Worm (Caenorhabditis elegans) whole organism, L1 larva: Measurements from ENCODE around the gene elo-4.
A peak's percentile ranks its signal among the peaks of the same experiment; 100 is the strongest.

Experiments used
- F16B12.6 ChIP-seq: fragments of 150-350 bp; optimal IDR thresholded peaks from 2 replicates; lab custom pipeline; 2014; ENCODE audit warnings: missing biosample characterization, missing genetic modification characterization
- Y116A8C.19 ChIP-seq: sonication (generic microtip); optimal IDR thresholded peaks from 2 replicates; lab custom pipeline; 2016; ENCODE audit warnings: missing compliant biosample characterization, missing genetic modification characterization, borderline replicate concordance
- aha-1 ChIP-seq: fragments of 150-350 bp; optimal IDR thresholded peaks from 2 replicates; lab custom pipeline; 2014; ENCODE audit warnings: missing biosample characterization, missing genetic modification characterization
- aly-2 ChIP-seq: fragments of 150-350 bp; optimal IDR thresholded peaks from 2 replicates; lab custom pipeline; 2014; ENCODE audit warnings: missing biosample characterization, missing genetic modification characterization
- ama-1 ChIP-seq: fragments of 150-350 bp; optimal IDR thresholded peaks from 2 replicates; lab custom pipeline; 2014
- ceh-63 ChIP-seq: fragments of 200-800 bp; sonication (Bioruptor generic); optimal IDR thresholded peaks from 2 replicates; lab custom pipeline; 2018; ENCODE audit warnings: mild to moderate bottlenecking, missing genetic modification characterization, missing compliant biosample characterization
- ceh-8 ChIP-seq: fragments of 200-800 bp; sonication (Bioruptor generic); optimal IDR thresholded peaks from 2 replicates; lab custom pipeline; 2018; ENCODE audit warnings: mild to moderate bottlenecking, missing genetic modification characterization, moderate library complexity, missing compliant biosample characterization
- ceh-90 ChIP-seq: sonication (generic microtip); optimal IDR thresholded peaks from 2 replicates; lab custom pipeline; 2016; ENCODE audit warnings: missing genetic modification characterization, missing compliant biosample characterization
- ces-1 ChIP-seq: fragments of 150-350 bp; optimal IDR thresholded peaks from 2 replicates; lab custom pipeline; 2014; ENCODE audit warnings: missing biosample characterization, missing genetic modification reagents, missing genetic modification characterization
- dsc-1 ChIP-seq: sonication (generic microtip); optimal IDR thresholded peaks from 2 replicates; lab custom pipeline; 2016; ENCODE audit warnings: mild to moderate bottlenecking, missing genetic modification characterization, missing compliant biosample characterization
- efl-1 ChIP-seq, 4 experiments: fragments of 150-350 bp; optimal IDR thresholded peaks in 3 of 4; peaks in 1 of 4; 1 replicate in 1 of 4; 2 replicates in 3 of 4; lab custom pipeline; 2014; ENCODE audit warnings: missing biosample characterization in 2 of 4, missing genetic modification characterization in 2 of 4, missing genetic modification reagents in 2 of 4
- efl-3 ChIP-seq: fragments of 200-800 bp; sonication (Bioruptor generic); optimal IDR thresholded peaks from 2 replicates; lab custom pipeline; 2018; ENCODE audit warnings: mild to moderate bottlenecking, missing genetic modification characterization, missing compliant biosample characterization
- egl-13 ChIP-seq: sonication (generic microtip); optimal IDR thresholded peaks from 2 replicates; lab custom pipeline; 2016; ENCODE audit warnings: missing genotype, missing genetic modification reagents, missing genetic modification characterization, missing compliant biosample characterization
- egl-27 ChIP-seq, 2 experiments: fragments of 150-350 bp in 1 of 2; sonication (generic microtip); optimal IDR thresholded peaks; 3 replicates each; lab custom pipeline; 2017 to 2018; ENCODE audit warnings: missing biosample characterization in 2 of 2, missing genetic modification characterization in 2 of 2, missing genetic modification reagents in 2 of 2
- elt-2 ChIP-seq: sonication (generic microtip); optimal IDR thresholded peaks from 2 replicates; lab custom pipeline; 2016; ENCODE audit warnings: missing genetic modification characterization, mild to moderate bottlenecking, inconsistent platforms, missing compliant biosample characterization, missing genetic modification reagents
- fkh-10 ChIP-seq: sonication (generic microtip); optimal IDR thresholded peaks from 2 replicates; lab custom pipeline; 2017; ENCODE audit warnings: missing biosample characterization, missing genetic modification reagents, missing genetic modification characterization
- fkh-4 ChIP-seq: sonication (generic microtip); optimal IDR thresholded peaks from 2 replicates; lab custom pipeline; 2016; ENCODE audit warnings: missing compliant biosample characterization, missing genetic modification characterization, borderline replicate concordance
- fos-1 ChIP-seq: fragments of 150-350 bp; optimal IDR thresholded peaks from 2 replicates; lab custom pipeline; 2014; ENCODE audit warnings: missing biosample characterization, missing genetic modification characterization
- grh-1 ChIP-seq: fragments of 200-800 bp; sonication (Bioruptor generic); IDR thresholded peaks from 2 replicates; pipeline ENCODE4 v1.3.6; 2022; ENCODE audit warnings: missing genetic modification reagents, missing genetic modification characterization, missing compliant biosample characterization
- hlh-17 ChIP-seq: fragments of 200-800 bp; sonication (Bioruptor generic); optimal IDR thresholded peaks from 2 replicates; lab custom pipeline; 2018; ENCODE audit warnings: missing genetic modification characterization, mild to moderate bottlenecking, missing compliant biosample characterization, moderate library complexity, borderline replicate concordance
- hlh-4 ChIP-seq: sonication (generic microtip); optimal IDR thresholded peaks from 2 replicates; lab custom pipeline; 2016; ENCODE audit warnings: mild to moderate bottlenecking, missing genetic modification characterization, missing compliant biosample characterization
- isw-1 ChIP-seq: fragments of 200-800 bp; sonication (Bioruptor generic); IDR thresholded peaks from 2 replicates; pipeline ENCODE4 v1.3.6; 2022; ENCODE audit warnings: missing genetic modification characterization, missing compliant biosample characterization
- lin-13 ChIP-seq: fragments of 150-350 bp; optimal IDR thresholded peaks from 2 replicates; lab custom pipeline; 2014; ENCODE audit warnings: missing biosample characterization, missing genetic modification reagents, missing genetic modification characterization
- lin-14 ChIP-seq: fragments of 200-800 bp; sonication (Bioruptor generic); optimal IDR thresholded peaks from 2 replicates; lab custom pipeline; 2018; ENCODE audit warnings: mild to moderate bottlenecking, missing genetic modification characterization, moderate library complexity, missing compliant biosample characterization
- lin-35 ChIP-seq, 2 experiments: fragments of 150-350 bp; optimal IDR thresholded peaks; 2 replicates each; lab custom pipeline; 2014; ENCODE audit warnings: missing biosample characterization in 2 of 2, missing genetic modification characterization in 2 of 2, missing genetic modification reagents in 2 of 2
- lsy-2 ChIP-seq, 2 experiments: fragments of 150-350 bp; optimal IDR thresholded peaks; 2 replicates each; lab custom pipeline; 2014; ENCODE audit warnings: missing biosample characterization in 2 of 2, missing genetic modification characterization in 2 of 2
- mdl-1 ChIP-seq, 2 experiments: fragments of 150-350 bp; optimal IDR thresholded peaks; 2 replicates each; lab custom pipeline; 2014 to 2017; ENCODE audit warnings: missing biosample characterization in 2 of 2, missing genetic modification characterization in 2 of 2, inconsistent platforms in 1 of 2
- nhr-19 ChIP-seq: fragments of 200-800 bp; sonication (Bioruptor generic); conservative IDR thresholded peaks from 2 replicates; pipeline ENCODE4 v1.3.6; 2022; ENCODE audit warnings: missing genetic modification characterization, missing compliant biosample characterization
- nhr-20 ChIP-seq: sonication (generic microtip); optimal IDR thresholded peaks from 2 replicates; lab custom pipeline; 2016; ENCODE audit warnings: mild to moderate bottlenecking, missing genetic modification characterization, missing compliant biosample characterization
- nhr-28 ChIP-seq: fragments of 150-350 bp; optimal IDR thresholded peaks from 2 replicates; lab custom pipeline; 2014; ENCODE audit warnings: missing biosample characterization, missing genetic modification characterization
- nhr-71 ChIP-seq: sonication (generic microtip); optimal IDR thresholded peaks from 2 replicates; lab custom pipeline; 2016; ENCODE audit warnings: mild to moderate bottlenecking, missing genetic modification characterization, moderate library complexity, missing compliant biosample characterization
- nhr-76 ChIP-seq: sonication (generic microtip); optimal IDR thresholded peaks from 2 replicates; lab custom pipeline; 2017; ENCODE audit warnings: missing biosample characterization, missing genetic modification characterization
- nhr-77 ChIP-seq: fragments of 150-350 bp; optimal IDR thresholded peaks from 2 replicates; lab custom pipeline; 2014; ENCODE audit warnings: missing biosample characterization, missing genetic modification characterization
- nhr-84 ChIP-seq: sonication (generic microtip); optimal IDR thresholded peaks from 2 replicates; lab custom pipeline; 2017; ENCODE audit warnings: missing biosample characterization, missing genetic modification characterization
- nhr-85 ChIP-seq: sonication (generic microtip); peaks from one replicate; lab custom pipeline; 2016; ENCODE audit warnings: missing genetic modification characterization, inconsistent platforms, missing compliant biosample characterization
- nhr-90 ChIP-seq: sonication (generic microtip); optimal IDR thresholded peaks from 2 replicates; lab custom pipeline; 2016; ENCODE audit warnings: mild to moderate bottlenecking, missing genetic modification characterization, missing compliant biosample characterization; ENCODE audit not compliant: poor library complexity
- pqm-1 ChIP-seq: sonication (generic microtip); optimal IDR thresholded peaks from 3 replicates; lab custom pipeline; 2017; ENCODE audit warnings: missing biosample characterization, missing genetic modification characterization
- rnt-1 ChIP-seq: sonication (generic microtip); optimal IDR thresholded peaks from 2 replicates; lab custom pipeline; 2016; ENCODE audit warnings: mild to moderate bottlenecking, missing genetic modification characterization, moderate library complexity, missing compliant biosample characterization
- skn-1 ChIP-seq: fragments of 150-350 bp; optimal IDR thresholded peaks from 2 replicates; lab custom pipeline; 2014; ENCODE audit warnings: missing biosample characterization, missing genetic modification characterization
- snu-23 ChIP-seq: sonication (generic microtip); optimal IDR thresholded peaks from 2 replicates; lab custom pipeline; 2016; ENCODE audit warnings: missing genetic modification characterization, missing compliant biosample characterization
- sox-4 ChIP-seq: sonication (generic microtip); optimal IDR thresholded peaks from 2 replicates; lab custom pipeline; 2016; ENCODE audit warnings: missing genetic modification characterization, missing compliant biosample characterization
- tlp-1 ChIP-seq: fragments of 150-350 bp; optimal IDR thresholded peaks from 2 replicates; lab custom pipeline; 2014; ENCODE audit warnings: missing biosample characterization, missing genetic modification characterization
- unc-130 ChIP-seq: fragments of 150-350 bp; optimal IDR thresholded peaks from 2 replicates; lab custom pipeline; 2017; ENCODE audit warnings: missing biosample characterization, missing genetic modification characterization, inconsistent platforms
- unc-30 ChIP-seq: sonication (generic microtip); optimal IDR thresholded peaks from 2 replicates; lab custom pipeline; 2017; ENCODE audit warnings: missing biosample characterization, missing genetic modification characterization
- xbp-1 ChIP-seq: sonication (generic microtip); optimal IDR thresholded peaks from 2 replicates; lab custom pipeline; 2016; ENCODE audit warnings: missing genetic modification characterization, missing compliant biosample characterization
- ztf-4 ChIP-seq: fragments of 150-350 bp; optimal IDR thresholded peaks from 2 replicates; lab custom pipeline; 2014; ENCODE audit warnings: missing biosample characterization, missing genetic modification characterization

The elo-4 gene

DNA sequence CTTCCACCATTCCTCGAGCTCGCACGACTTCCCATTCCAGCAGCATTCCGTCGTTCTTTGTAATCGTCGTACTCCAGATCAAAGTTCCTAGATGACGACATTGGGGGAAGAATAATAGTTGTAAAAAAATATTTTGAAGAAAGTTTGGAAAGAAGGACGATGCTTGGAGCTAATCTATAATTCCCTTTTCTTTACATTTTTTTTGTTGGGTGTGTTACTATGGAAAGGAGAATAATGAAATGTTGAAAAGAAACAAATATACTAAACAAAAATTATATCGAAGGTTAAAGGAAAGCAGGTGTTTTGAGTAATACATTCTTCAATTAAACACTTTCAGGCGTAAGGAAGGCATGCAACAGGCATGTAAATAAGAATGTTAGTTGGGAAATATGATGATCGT lies 4.8 kb downstream of the elo-4 start, which contains the start of gene C40H1.3:
Gene C40H1.3, minus strand, starts transcription at position 101 of the 400 bp plus-strand sequence.
- TF ChIP-seq ceh-90 (tag; lab: Kevin White, UChicago) (no peak), ceh-63 (GFP tag; lab: Kevin White, UChicago) (no peak), lin-13 (GFP tag; lab: Kevin White, UChicago) (no peak), nhr-76 (no peak), fkh-10 (GFP tag; lab: Kevin White, UChicago) (no peak), nhr-20 (tag; lab: Kevin White, UChicago) (no peak), fkh-4 (tag; lab: Kevin White, UChicago) (no peak), hlh-4 (tag; lab: Kevin White, UChicago) (no peak), rnt-1 (no peak), nhr-77 (tag; lab: Kevin White, UChicago) (no peak), nhr-19 (no peak), nhr-90 (no peak), lsy-2 (tag; optimal IDR thresholded peaks at IDR 0.05; lab: Kevin White, UChicago) (no peak)

DNA sequence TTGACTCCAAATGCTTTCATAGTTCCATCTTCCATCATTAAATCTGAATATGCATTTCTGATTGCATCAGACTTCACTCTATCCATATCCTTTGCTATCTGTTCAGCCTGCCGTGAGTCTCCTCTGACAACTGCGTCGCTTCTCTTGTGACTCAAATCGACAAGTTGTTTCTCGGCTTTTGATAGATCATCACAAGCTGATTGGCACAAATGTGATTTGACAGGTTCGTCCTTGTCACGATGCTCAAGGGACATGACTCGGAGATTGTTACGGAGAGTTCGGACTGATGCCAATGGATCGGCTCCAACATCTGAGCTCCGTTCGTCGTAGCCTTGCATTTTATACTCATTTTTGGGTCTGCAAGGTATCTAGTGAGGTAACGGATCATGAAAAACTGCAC lies 5.3 kb downstream of the elo-4 start:
- no peak for TF ChIP-seq snu-23
- peak; percentile 22 for TF ChIP-seq nhr-85 (tag; lab: Kevin White, UChicago)
- no peak for TF ChIP-seq lsy-2 (tag; optimal IDR thresholded peaks at IDR 0.05; lab: Kevin White, UChicago)
- TF ChIP-seq ztf-4 (tag; lab: Kevin White, UChicago), result no peak
- TF ChIP-seq dsc-1 (tag; lab: Kevin White, UChicago), result no peak
- TF ChIP-seq aly-2 (tag; lab: Kevin White, UChicago), result no peak
- TF ChIP-seq F16B12.6 (tag; lab: Kevin White, UChicago), result no peak
- TF ChIP-seq nhr-71, result no peak
- TF ChIP-seq Y116A8C.19 (tag; lab: Kevin White, UChicago), result no peak
- no peak for TF ChIP-seq tlp-1
- no peak for TF ChIP-seq nhr-84 (tag; lab: Kevin White, UChicago)
- peak; percentile 27 for TF ChIP-seq lin-14 (GFP tag; lab: Kevin White, UChicago)
- TF ChIP-seq unc-130, result no peak
- no peak for TF ChIP-seq sox-4 (tag; lab: Kevin White, UChicago)
- no peak for TF ChIP-seq ceh-63 (GFP tag; lab: Kevin White, UChicago)
- TF ChIP-seq hlh-17 (GFP tag; lab: Kevin White, UChicago), result no peak
- TF ChIP-seq ces-1 (GFP tag; lab: Kevin White, UChicago), result no peak
- TF ChIP-seq skn-1 (tag; lab: Kevin White, UChicago), result no peak
- TF ChIP-seq nhr-20 (tag; lab: Kevin White, UChicago), result peak; percentile 2
- no peak for TF ChIP-seq egl-27 (tag; optimal IDR thresholded peaks at IDR 0.05; lab: Kevin White, UChicago)
- TF ChIP-seq aha-1 (tag; lab: Kevin White, UChicago), result no peak
- no peak for TF ChIP-seq isw-1 (GFP tag; lab: Robert Waterston, UW)
- no peak for TF ChIP-seq efl-1 (optimal IDR thresholded peaks at IDR 0.05; lab: Kevin White, UChicago)
- TF ChIP-seq efl-1 (GFP tag; optimal IDR thresholded peaks at IDR 0.05 in 1 of 2; lab: Kevin White, UChicago), result no peak
- TF ChIP-seq unc-30 (tag; lab: Kevin White, UChicago), result no peak
- no peak for TF ChIP-seq nhr-76
- TF ChIP-seq nhr-90, result no peak

DNA sequence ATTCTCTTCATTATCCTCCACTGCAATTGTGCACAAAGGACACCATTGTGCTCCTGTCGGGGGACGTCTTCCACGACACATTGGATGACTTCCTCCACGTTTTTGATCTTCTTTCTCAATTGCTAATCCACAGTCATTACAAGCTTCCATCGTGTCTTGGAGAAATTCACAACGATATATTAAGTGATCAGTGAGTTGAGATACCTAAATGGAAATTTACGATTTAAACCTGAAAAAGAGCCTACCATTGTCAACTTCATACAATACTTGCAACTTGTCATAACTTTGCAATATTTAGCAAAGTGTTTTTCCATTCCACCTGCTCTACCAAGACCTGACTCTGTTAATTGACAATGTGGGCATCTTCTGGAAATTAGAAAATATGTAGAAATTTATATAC lies 6.2 kb downstream of the elo-4 start:
- TF ChIP-seq nhr-28 (tag; lab: Kevin White, UChicago) (no peak), skn-1 (tag; lab: Kevin White, UChicago) (no peak), xbp-1 (tag; lab: Kevin White, UChicago) (no peak), ama-1 (lab: Kevin White, UChicago) (no peak), nhr-77 (tag; lab: Kevin White, UChicago) (no peak), nhr-19 (no peak)

ce11 chrIII:9326528-9326927 lies 7.5 kb downstream of the elo-4 start:
- TF ChIP-seq mdl-1 (tag; optimal IDR thresholded peaks at IDR 0.05; lab: Kevin White, UChicago) (peak in 1 of 2 experiments; percentile 40), lin-35 (GFP tag; optimal IDR thresholded peaks at IDR 0.05; lab: Kevin White, UChicago) (peak in 1 of 2 experiments; percentile 46), efl-3 (GFP tag; lab: Kevin White, UChicago) (no peak), egl-13 (tag; lab: Kevin White, UChicago) (peak; percentile 30), ztf-4 (tag; lab: Kevin White, UChicago) (no peak), lin-14 (GFP tag; lab: Kevin White, UChicago) (peak; percentile 28), elt-2 (peak; percentile 96), snu-23 (no peak), nhr-20 (tag; lab: Kevin White, UChicago) (peak; percentile 15), ces-1 (GFP tag; lab: Kevin White, UChicago) (no peak), pqm-1 (peak; percentile 46), fos-1 (tag; lab: Kevin White, UChicago) (no peak), grh-1 (GFP tag; lab: Robert Waterston, UW) (no peak), efl-1 (optimal IDR thresholded peaks at IDR 0.05; lab: Kevin White, UChicago) (no peak), efl-1 (GFP tag; optimal IDR thresholded peaks at IDR 0.05 in 1 of 2; lab: Kevin White, UChicago) (no peak), ceh-8 (GFP tag; lab: Kevin White, UChicago) (no peak), nhr-90 (peak; percentile 37)
